Worm (Caenorhabditis elegans) whole organism, midembryonic: ENCODE data around the gene kqt-3.

Source experiments
- T22C8.4 ChIP-seq: fragments of 200-800 bp; sonication (Bioruptor generic); IDR thresholded peaks from 2 replicates; pipeline ENCODE4 v1.3.6; 2022; ENCODE audit warnings: missing genetic modification characterization, missing compliant biosample characterization
- flt-1 ChIP-seq: fragments of 200-800 bp; sonication (Bioruptor generic); IDR thresholded peaks from 2 replicates; pipeline ENCODE4 v1.3.6; 2022; ENCODE audit warnings: missing genetic modification characterization, missing compliant biosample characterization
- med-1 ChIP-seq: sonication (generic microtip); optimal IDR thresholded peaks from 2 replicates; lab custom pipeline; 2017; ENCODE audit warnings: missing genetic modification characterization, mild to moderate bottlenecking, missing compliant biosample characterization, antibody characterized with exemption, missing genetic modification reagents; ENCODE audit not compliant: insufficient read depth
- ref-1 ChIP-seq: fragments of 200-800 bp; sonication (Bioruptor generic); conservative IDR thresholded peaks from 2 replicates; pipeline ENCODE4 v1.3.6; 2022; ENCODE audit warnings: missing genetic modification reagents, missing genetic modification characterization, missing compliant biosample characterization
- tab-1 ChIP-seq: fragments of 200-800 bp; sonication (Bioruptor generic); IDR thresholded peaks from 2 replicates; pipeline ENCODE4 v1.3.6; 2022; ENCODE audit warnings: missing genetic modification characterization, missing compliant biosample characterization
- ztf-23 ChIP-seq: fragments of 200-800 bp; sonication (Bioruptor generic); IDR thresholded peaks from 2 replicates; pipeline ENCODE4 v1.3.6; 2022; ENCODE audit warnings: missing genetic modification reagents, missing genetic modification characterization, missing compliant biosample characterization

DNA sequence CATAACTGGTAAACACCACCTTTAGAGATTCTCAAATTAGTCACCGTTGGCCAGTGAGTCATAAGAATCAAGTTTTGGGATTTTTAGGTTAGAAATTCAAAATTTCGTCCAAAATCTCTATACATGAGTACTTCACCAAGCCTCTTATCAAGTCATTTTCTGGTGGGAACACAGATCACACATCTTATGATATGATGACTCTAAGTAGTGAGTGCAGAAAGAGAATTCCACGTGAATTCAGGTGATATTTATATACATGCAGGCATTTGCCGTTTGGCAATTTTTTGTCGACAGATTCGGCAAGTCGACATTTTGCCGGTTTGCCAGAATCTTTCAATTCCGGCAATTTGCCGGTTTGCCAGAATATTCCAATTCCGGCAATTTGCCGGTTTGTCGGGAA is 24.0 kb upstream of the kqt-3 start:
- no peak for TF ChIP-seq flt-1 (GFP tag; lab: Robert Waterston, UW)
- no peak for TF ChIP-seq ref-1
- no peak for TF ChIP-seq T22C8.4 (GFP tag; lab: Robert Waterston, UW)
- TF ChIP-seq ztf-23 (GFP tag; lab: Robert Waterston, UW) = no peak
- TF ChIP-seq tab-1 (GFP tag; lab: Robert Waterston, UW) = no peak
- TF ChIP-seq med-1 (GFP tag; lab: Kevin White, UChicago) = no peak
